Worm (Caenorhabditis elegans): Measurements from ENCODE around the gene F53C11.9.

DNA sequence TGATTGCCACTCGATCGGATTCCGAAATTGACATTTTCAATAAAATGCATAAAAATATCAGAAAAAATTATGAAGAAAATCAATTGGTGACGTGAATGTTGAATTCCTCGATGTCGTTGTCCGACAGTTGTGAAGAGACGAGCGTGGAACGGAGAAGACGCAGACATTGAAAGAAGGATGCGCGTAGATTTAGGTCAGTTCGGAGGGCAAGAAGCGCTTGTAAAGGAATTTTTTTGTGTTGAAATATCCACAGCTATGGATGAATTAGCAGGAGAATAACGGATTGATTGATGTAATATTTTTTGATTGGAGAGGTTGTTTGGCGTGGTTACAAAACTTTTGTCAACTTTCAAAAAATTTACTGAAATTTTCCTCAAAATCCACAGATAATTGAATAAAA, 9.4 kb upstream of the F53C11.9 start, which contains the start of gene F20G2.3:
- TF ChIP-seq unc-86 (tag; optimal IDR thresholded peaks at IDR 0.05), result no peak
- TF ChIP-seq nhr-76 (tag; optimal IDR thresholded peaks at IDR 0.05), result no peak
- no peak for TF ChIP-seq pax-3 (tag; optimal IDR thresholded peaks at IDR 0.05)
- TF ChIP-seq elt-3 (tag; optimal IDR thresholded peaks at IDR 0.05), result no peak
